Worm (Caenorhabditis elegans): ENCODE measurements around the gene slcr-46.3.

Gene slcr-46.3

DNA sequence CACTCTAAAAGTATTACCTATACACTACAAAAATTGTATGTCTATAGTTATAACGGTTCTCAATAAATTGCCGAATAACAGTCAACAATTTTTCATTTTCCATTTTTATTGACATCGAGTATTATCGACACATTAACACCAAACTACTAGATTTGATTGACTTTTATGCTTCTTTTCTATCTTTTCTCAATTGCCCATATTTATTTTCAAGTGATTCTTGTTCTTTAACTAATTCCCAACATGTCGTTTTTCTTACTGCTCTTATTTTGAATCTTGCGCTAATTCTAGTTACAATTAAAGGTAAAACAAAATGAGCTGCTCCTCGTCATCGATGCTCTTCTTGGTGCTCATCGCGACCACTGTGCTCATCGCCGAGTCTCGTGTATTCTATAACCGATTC, 45.9 kb downstream of the slcr-46.3 start, which contains the start of gene cthd-1:
cthd-1 (plus strand) TSS at position 301 of the 400 bp plus-strand sequence.
- TF ChIP-seq unc-62 (GFP tag; optimal IDR thresholded peaks at IDR 0.05), result no peak

DNA sequence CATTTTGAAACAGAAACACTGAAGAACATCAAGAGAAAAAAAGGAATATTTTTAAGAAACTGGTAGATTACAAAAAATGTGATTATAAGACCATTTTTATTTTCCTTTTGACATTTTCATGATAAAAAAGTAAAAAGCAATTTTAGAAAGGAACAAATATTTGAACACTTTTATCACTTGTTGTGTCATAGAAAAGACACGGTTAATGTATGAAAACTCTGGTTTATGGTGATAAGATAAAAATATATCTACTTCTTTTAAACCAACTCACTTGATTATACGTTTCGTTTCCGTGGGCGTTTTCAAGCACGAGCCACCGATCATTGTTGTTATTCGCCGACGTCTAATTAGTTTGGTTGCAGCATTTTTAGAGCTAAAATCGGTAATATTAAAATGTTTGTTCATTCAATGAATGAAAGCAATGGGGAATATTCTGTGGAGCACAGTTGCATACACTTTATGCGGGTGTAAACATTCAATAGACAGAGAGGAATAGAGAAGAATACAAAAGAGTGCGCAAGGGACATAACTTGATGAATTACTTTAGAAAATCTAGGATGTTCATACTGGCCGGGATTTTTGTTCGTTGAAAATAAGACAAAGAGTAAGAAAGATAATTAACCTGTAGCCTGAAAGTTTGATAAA, 50.6 kb downstream of the slcr-46.3 start, which contains the start of gene sulp-8:
sulp-8 (minus strand) TSS at position 469 of the 645 bp plus-strand sequence.
- TF ChIP-seq unc-62 (GFP tag; optimal IDR thresholded peaks at IDR 0.05), result no peak

DNA sequence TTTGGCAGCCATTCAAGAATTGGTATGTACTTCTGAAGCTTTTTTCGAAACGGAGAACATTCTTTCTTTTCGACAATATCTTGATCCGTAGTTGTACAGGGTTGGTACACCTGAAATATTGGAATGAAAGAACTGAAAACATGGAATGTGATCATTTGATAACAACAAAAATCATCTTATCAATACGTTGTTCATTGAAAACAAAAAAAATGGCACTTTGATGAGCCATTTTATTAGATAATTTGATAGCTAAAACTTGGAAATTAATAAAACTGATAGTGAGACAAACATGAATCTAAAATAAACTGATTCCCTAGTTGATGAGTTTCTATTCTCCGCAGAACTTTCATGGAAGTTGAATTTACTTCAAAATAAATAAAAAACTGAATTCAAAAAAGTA, 51.4 kb downstream of the slcr-46.3 start:
- no peak for TF ChIP-seq unc-62 (GFP tag; optimal IDR thresholded peaks at IDR 0.05)

Data from whole organism, dauer.